Worm (Caenorhabditis elegans) whole organism, L1 larva: ENCODE measurements around the gene C07A4.3.

Source experiments
- C04F5.9 ChIP-seq: sonication (generic microtip); optimal IDR thresholded peaks from 2 replicates; lab custom pipeline; 2016; ENCODE audit warnings: missing genetic modification characterization, missing compliant biosample characterization
- C16A3.4 ChIP-seq: fragments of 150-350 bp; optimal IDR thresholded peaks from 2 replicates; lab custom pipeline; 2014; ENCODE audit warnings: missing biosample characterization, missing genetic modification characterization
- C34B4.2 ChIP-seq: sonication (generic microtip); optimal IDR thresholded peaks from 2 replicates; lab custom pipeline; 2017; ENCODE audit warnings: mild to moderate bottlenecking, missing genetic modification characterization, missing compliant biosample characterization
- Y116A8C.19 ChIP-seq: sonication (generic microtip); optimal IDR thresholded peaks from 2 replicates; lab custom pipeline; 2016; ENCODE audit warnings: missing compliant biosample characterization, missing genetic modification characterization, borderline replicate concordance
- aly-2 ChIP-seq: fragments of 150-350 bp; optimal IDR thresholded peaks from 2 replicates; lab custom pipeline; 2014; ENCODE audit warnings: missing biosample characterization, missing genetic modification characterization
- blmp-1 ChIP-seq: fragments of 150-350 bp; optimal IDR thresholded peaks from 2 replicates; lab custom pipeline; 2014; ENCODE audit warnings: missing biosample characterization, missing genetic modification characterization
- ceh-90 ChIP-seq: sonication (generic microtip); optimal IDR thresholded peaks from 2 replicates; lab custom pipeline; 2016; ENCODE audit warnings: missing genetic modification characterization, missing compliant biosample characterization
- dpl-1 ChIP-seq, 3 experiments: fragments of 150-350 bp in 2 of 3; sonication (generic microtip) in 1 of 3; optimal IDR thresholded peaks; 2 replicates each; lab custom pipeline; 2014 to 2017; ENCODE audit warnings: missing biosample characterization in 3 of 3, missing genetic modification characterization in 3 of 3, missing genetic modification reagents in 3 of 3
- efl-1 ChIP-seq, 4 experiments: fragments of 150-350 bp; optimal IDR thresholded peaks in 3 of 4; peaks in 1 of 4; 1 replicate in 1 of 4; 2 replicates in 3 of 4; lab custom pipeline; 2014; ENCODE audit warnings: missing biosample characterization in 2 of 4, missing genetic modification characterization in 2 of 4, missing genetic modification reagents in 2 of 4
- efl-3 ChIP-seq: fragments of 200-800 bp; sonication (Bioruptor generic); optimal IDR thresholded peaks from 2 replicates; lab custom pipeline; 2018; ENCODE audit warnings: mild to moderate bottlenecking, missing genetic modification characterization, missing compliant biosample characterization
- egl-13 ChIP-seq: sonication (generic microtip); optimal IDR thresholded peaks from 2 replicates; lab custom pipeline; 2016; ENCODE audit warnings: missing genotype, missing genetic modification reagents, missing genetic modification characterization, missing compliant biosample characterization
- elt-2 ChIP-seq: sonication (generic microtip); optimal IDR thresholded peaks from 2 replicates; lab custom pipeline; 2016; ENCODE audit warnings: missing genetic modification characterization, mild to moderate bottlenecking, inconsistent platforms, missing compliant biosample characterization, missing genetic modification reagents
- elt-3 ChIP-seq, 6 experiments: fragments of 150-350 bp in 1 of 6; sonication (generic microtip); optimal IDR thresholded peaks; 2 replicates each; lab custom pipeline; 2017 to 2018; ENCODE audit warnings: missing biosample characterization in 6 of 6, missing genetic modification characterization in 6 of 6, inconsistent platforms in 1 of 6
- fkh-4 ChIP-seq: sonication (generic microtip); optimal IDR thresholded peaks from 2 replicates; lab custom pipeline; 2016; ENCODE audit warnings: missing compliant biosample characterization, missing genetic modification characterization, borderline replicate concordance
- fkh-8 ChIP-seq: sonication (generic microtip); optimal IDR thresholded peaks from 2 replicates; lab custom pipeline; 2016; ENCODE audit warnings: mild to moderate bottlenecking, missing genetic modification characterization, missing compliant biosample characterization
- grh-1 ChIP-seq: fragments of 200-800 bp; sonication (Bioruptor generic); IDR thresholded peaks from 2 replicates; pipeline ENCODE4 v1.3.6; 2022; ENCODE audit warnings: missing genetic modification reagents, missing genetic modification characterization, missing compliant biosample characterization
- hpl-2 ChIP-seq: fragments of 150-350 bp; optimal IDR thresholded peaks from 2 replicates; lab custom pipeline; 2014; ENCODE audit warnings: missing biosample characterization, missing genetic modification reagents, missing genetic modification characterization
- isw-1 ChIP-seq: fragments of 200-800 bp; sonication (Bioruptor generic); IDR thresholded peaks from 2 replicates; pipeline ENCODE4 v1.3.6; 2022; ENCODE audit warnings: missing genetic modification characterization, missing compliant biosample characterization
- jun-1 ChIP-seq: fragments of 150-350 bp; optimal IDR thresholded peaks from 2 replicates; lab custom pipeline; 2014; ENCODE audit warnings: missing biosample characterization, missing genetic modification reagents, missing genetic modification characterization
- lin-13 ChIP-seq: fragments of 150-350 bp; optimal IDR thresholded peaks from 2 replicates; lab custom pipeline; 2014; ENCODE audit warnings: missing biosample characterization, missing genetic modification reagents, missing genetic modification characterization
- lin-14 ChIP-seq: fragments of 200-800 bp; sonication (Bioruptor generic); optimal IDR thresholded peaks from 2 replicates; lab custom pipeline; 2018; ENCODE audit warnings: mild to moderate bottlenecking, missing genetic modification characterization, moderate library complexity, missing compliant biosample characterization
- lin-39 ChIP-seq: fragments of 150-350 bp; optimal IDR thresholded peaks from 2 replicates; lab custom pipeline; 2014; ENCODE audit warnings: missing biosample characterization, missing genetic modification reagents, missing genetic modification characterization
- lsy-2 ChIP-seq, 2 experiments: fragments of 150-350 bp; optimal IDR thresholded peaks; 2 replicates each; lab custom pipeline; 2014; ENCODE audit warnings: missing biosample characterization in 2 of 2, missing genetic modification characterization in 2 of 2
- mab-9 ChIP-seq: fragments of 200-800 bp; sonication (Bioruptor generic); IDR thresholded peaks from 2 replicates; pipeline ENCODE4 v1.3.6; 2022; ENCODE audit warnings: missing genetic modification reagents, missing genetic modification characterization, missing compliant biosample characterization
- mdl-1 ChIP-seq, 2 experiments: fragments of 150-350 bp; optimal IDR thresholded peaks; 2 replicates each; lab custom pipeline; 2014 to 2017; ENCODE audit warnings: missing biosample characterization in 2 of 2, missing genetic modification characterization in 2 of 2, inconsistent platforms in 1 of 2
- mef-2 ChIP-seq: fragments of 150-350 bp; optimal IDR thresholded peaks from 2 replicates; lab custom pipeline; 2014; ENCODE audit warnings: missing biosample characterization, missing genetic modification characterization
- mep-1 ChIP-seq: fragments of 150-350 bp; optimal IDR thresholded peaks from 2 replicates; lab custom pipeline; 2014; ENCODE audit warnings: missing biosample characterization, missing genetic modification characterization
- nhr-11 ChIP-seq: fragments of 150-350 bp; optimal IDR thresholded peaks from 2 replicates; lab custom pipeline; 2014; ENCODE audit warnings: missing biosample characterization, missing genetic modification characterization
- nhr-19 ChIP-seq: fragments of 200-800 bp; sonication (Bioruptor generic); conservative IDR thresholded peaks from 2 replicates; pipeline ENCODE4 v1.3.6; 2022; ENCODE audit warnings: missing genetic modification characterization, missing compliant biosample characterization
- nhr-237 ChIP-seq: fragments of 150-350 bp; optimal IDR thresholded peaks from 2 replicates; lab custom pipeline; 2014; ENCODE audit warnings: missing biosample characterization, missing genetic modification characterization
- nhr-47 ChIP-seq: sonication (generic microtip); optimal IDR thresholded peaks from 2 replicates; lab custom pipeline; 2016; ENCODE audit warnings: mild to moderate bottlenecking, missing genetic modification characterization, moderate library complexity, missing compliant biosample characterization
- nhr-71 ChIP-seq: sonication (generic microtip); optimal IDR thresholded peaks from 2 replicates; lab custom pipeline; 2016; ENCODE audit warnings: mild to moderate bottlenecking, missing genetic modification characterization, moderate library complexity, missing compliant biosample characterization
- nhr-76 ChIP-seq: sonication (generic microtip); optimal IDR thresholded peaks from 2 replicates; lab custom pipeline; 2017; ENCODE audit warnings: missing biosample characterization, missing genetic modification characterization
- nhr-84 ChIP-seq: sonication (generic microtip); optimal IDR thresholded peaks from 2 replicates; lab custom pipeline; 2017; ENCODE audit warnings: missing biosample characterization, missing genetic modification characterization
- nhr-85 ChIP-seq: sonication (generic microtip); peaks from one replicate; lab custom pipeline; 2016; ENCODE audit warnings: missing genetic modification characterization, inconsistent platforms, missing compliant biosample characterization
- nhr-90 ChIP-seq: sonication (generic microtip); optimal IDR thresholded peaks from 2 replicates; lab custom pipeline; 2016; ENCODE audit warnings: mild to moderate bottlenecking, missing genetic modification characterization, missing compliant biosample characterization; ENCODE audit not compliant: poor library complexity
- pag-3 ChIP-seq: sonication (generic microtip); optimal IDR thresholded peaks from 2 replicates; lab custom pipeline; 2017; ENCODE audit warnings: missing genetic modification characterization, mild to moderate bottlenecking, missing compliant biosample characterization, antibody characterized with exemption, borderline replicate concordance; ENCODE audit not compliant: insufficient read depth
- pqm-1 ChIP-seq: sonication (generic microtip); optimal IDR thresholded peaks from 3 replicates; lab custom pipeline; 2017; ENCODE audit warnings: missing biosample characterization, missing genetic modification characterization
- rnt-1 ChIP-seq: sonication (generic microtip); optimal IDR thresholded peaks from 2 replicates; lab custom pipeline; 2016; ENCODE audit warnings: mild to moderate bottlenecking, missing genetic modification characterization, moderate library complexity, missing compliant biosample characterization
- sptf-1 ChIP-seq: fragments of 150-350 bp; optimal IDR thresholded peaks from 2 replicates; lab custom pipeline; 2014; ENCODE audit warnings: missing biosample characterization, missing genetic modification characterization
- swsn-7 ChIP-seq: sonication (generic microtip); optimal IDR thresholded peaks from 2 replicates; lab custom pipeline; 2016; ENCODE audit warnings: missing genetic modification characterization, missing compliant biosample characterization
- tbx-2 ChIP-seq: sonication (generic microtip); optimal IDR thresholded peaks from 2 replicates; lab custom pipeline; 2016; ENCODE audit warnings: missing genetic modification characterization, missing compliant biosample characterization
- tlp-1 ChIP-seq: fragments of 150-350 bp; optimal IDR thresholded peaks from 2 replicates; lab custom pipeline; 2014; ENCODE audit warnings: missing biosample characterization, missing genetic modification characterization
- unc-62 ChIP-seq: fragments of 150-350 bp; optimal IDR thresholded peaks from 2 replicates; lab custom pipeline; 2014; ENCODE audit warnings: missing biosample characterization, missing genetic modification reagents, missing genetic modification characterization
- unc-86 ChIP-seq: sonication (generic microtip); optimal IDR thresholded peaks from 2 replicates; lab custom pipeline; 2016; ENCODE audit warnings: missing genetic modification characterization, missing compliant biosample characterization
- unc-98 ChIP-seq: fragments of 200-800 bp; sonication (Bioruptor generic); IDR thresholded peaks from 2 replicates; pipeline ENCODE4 v1.3.6; 2022; ENCODE audit warnings: missing genetic modification characterization, missing compliant biosample characterization
- xbp-1 ChIP-seq: sonication (generic microtip); optimal IDR thresholded peaks from 2 replicates; lab custom pipeline; 2016; ENCODE audit warnings: missing genetic modification characterization, missing compliant biosample characterization
- ztf-4 ChIP-seq: fragments of 150-350 bp; optimal IDR thresholded peaks from 2 replicates; lab custom pipeline; 2014; ENCODE audit warnings: missing biosample characterization, missing genetic modification characterization

The C07A4.3 gene

DNA sequence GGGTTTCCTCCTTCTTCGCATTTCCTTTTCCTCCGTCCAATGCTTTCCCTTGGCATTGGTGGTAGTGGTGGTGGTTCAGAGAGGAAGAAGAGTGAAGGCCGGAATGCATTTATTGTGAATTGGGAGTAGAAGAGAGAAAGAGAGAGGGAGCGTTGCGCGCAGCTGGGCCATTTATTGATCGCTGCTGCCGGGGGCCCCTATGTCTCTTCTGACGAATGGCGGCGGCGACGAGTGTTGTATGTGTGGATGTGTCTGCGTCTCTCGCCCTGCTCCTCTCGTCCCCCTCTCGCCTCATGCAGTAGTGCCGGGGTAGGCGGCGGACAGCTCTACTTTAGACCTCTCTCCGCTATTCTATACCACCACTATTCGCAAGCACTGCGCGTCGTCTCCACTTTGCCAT, 28.2 kb upstream of the C07A4.3 start, which contains the start of gene unc-115 (continued):
- peak; percentile 35 for TF ChIP-seq C16A3.4 (tag; lab: Kevin White, UChicago)
- peak; percentile 78 for TF ChIP-seq fkh-8 (tag; lab: Kevin White, UChicago)
- TF ChIP-seq dpl-1 (GFP tag; optimal IDR thresholded peaks at IDR 0.05; lab: Kevin White, UChicago), result peak in 1 of 3 experiments; percentile 42
- TF ChIP-seq grh-1 (GFP tag; lab: Robert Waterston, UW), result peak; percentile 53
- TF ChIP-seq C34B4.2 (tag; lab: Kevin White, UChicago), result no peak

DNA sequence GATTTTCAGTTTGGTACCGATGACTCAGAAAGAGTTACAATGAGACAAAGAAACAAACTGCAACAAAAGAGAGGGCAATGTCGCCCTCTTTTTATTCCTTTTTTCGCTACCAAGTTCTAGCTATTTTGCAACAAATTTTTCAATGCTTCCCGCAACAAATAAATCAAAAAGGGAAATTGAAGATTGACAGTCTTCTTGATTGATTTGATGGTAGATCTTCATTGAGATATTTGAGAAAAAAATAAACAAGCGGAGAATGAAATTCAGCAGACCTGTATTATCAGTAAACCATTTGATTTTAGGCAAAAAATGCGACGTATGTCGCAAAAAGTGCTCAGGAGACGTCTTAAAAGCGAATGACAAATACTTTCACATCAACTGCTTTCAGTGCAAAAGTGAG, 27.5 kb upstream of the C07A4.3 start:
- no peak for TF ChIP-seq efl-3 (GFP tag; lab: Kevin White, UChicago)
- no peak for TF ChIP-seq efl-1 (optimal IDR thresholded peaks at IDR 0.05; lab: Kevin White, UChicago)
- peak in 1 of 2 experiments; percentile 80 for TF ChIP-seq efl-1 (GFP tag; optimal IDR thresholded peaks at IDR 0.05 in 1 of 2; lab: Kevin White, UChicago)
- TF ChIP-seq swsn-7, result no peak
- peak; percentile 93 for TF ChIP-seq blmp-1 (tag; lab: Kevin White, UChicago)
- no peak for TF ChIP-seq rnt-1 (tag; lab: Kevin White, UChicago)
- TF ChIP-seq elt-3 (tag; optimal IDR thresholded peaks at IDR 0.05; lab: Kevin White, UChicago), result peak in 1 of 6 experiments; percentile 3
- TF ChIP-seq nhr-85, result peak; percentile 45
- TF ChIP-seq unc-62 (GFP tag; lab: Kevin White, UChicago), result peak; percentile 35
- no peak for TF ChIP-seq mef-2
- no peak for TF ChIP-seq C34B4.2 (tag; lab: Kevin White, UChicago)
- TF ChIP-seq, all 84 proteins: peak for 5

DNA sequence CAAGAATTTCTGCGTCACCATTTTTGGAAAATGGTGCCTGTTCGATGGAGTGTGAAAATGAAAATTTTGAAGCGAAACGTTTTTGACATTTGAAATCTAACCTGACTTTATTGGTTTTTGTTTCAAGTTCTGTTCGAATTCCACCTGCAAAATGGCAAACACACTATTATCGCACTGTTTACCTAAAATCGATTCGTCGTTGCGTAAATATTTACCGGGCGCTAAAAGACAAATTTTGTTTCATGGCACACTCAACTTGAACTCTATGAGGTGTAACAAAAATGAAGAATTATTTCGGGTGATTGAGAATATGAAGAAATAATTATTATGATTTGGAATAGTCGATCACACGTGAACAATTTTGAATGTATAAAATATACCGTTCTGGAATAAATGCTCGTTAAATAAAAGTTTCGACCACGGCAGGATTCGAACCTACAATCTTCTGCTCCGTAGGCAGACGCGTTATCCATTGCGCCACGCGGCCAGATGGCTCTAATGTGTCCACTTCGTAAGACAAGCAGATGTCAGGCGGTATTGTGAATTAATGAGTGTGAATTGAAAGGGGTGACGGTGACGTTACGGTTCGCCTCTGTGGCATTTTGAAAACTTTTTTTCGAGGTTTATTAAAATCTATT, 26.4 kb upstream of the C07A4.3 start:
- TF ChIP-seq tlp-1 (tag; lab: Kevin White, UChicago) (no peak), nhr-90 (tag; lab: Kevin White, UChicago) (no peak), nhr-19 (GFP tag; lab: Robert Waterston, UW) (no peak), isw-1 (GFP tag; lab: Robert Waterston, UW) (no peak), fkh-4 (tag; lab: Kevin White, UChicago) (no peak), Y116A8C.19 (tag; lab: Kevin White, UChicago) (no peak), lsy-2 (tag; optimal IDR thresholded peaks at IDR 0.05; lab: Kevin White, UChicago) (no peak), egl-13 (tag; lab: Kevin White, UChicago) (no peak), mdl-1 (tag; optimal IDR thresholded peaks at IDR 0.05; lab: Kevin White, UChicago) (no peak), nhr-11 (tag; lab: Kevin White, UChicago) (no peak), ztf-4 (tag; lab: Kevin White, UChicago) (no peak), efl-1 (optimal IDR thresholded peaks at IDR 0.05; lab: Kevin White, UChicago) (no peak), efl-1 (GFP tag; optimal IDR thresholded peaks at IDR 0.05 in 1 of 2; lab: Kevin White, UChicago) (no peak), nhr-47 (tag; lab: Kevin White, UChicago) (no peak), unc-98 (no peak), ceh-90 (tag; lab: Kevin White, UChicago) (no peak), sptf-1 (no peak), nhr-71 (tag; lab: Kevin White, UChicago) (peak; percentile 35), xbp-1 (no peak), mep-1 (tag; lab: Kevin White, UChicago) (peak; percentile 1), C04F5.9 (tag; lab: Kevin White, UChicago) (no peak), unc-86 (tag; lab: Kevin White, UChicago) (no peak), aly-2 (no peak), hpl-2 (GFP tag; lab: Kevin White, UChicago) (no peak), jun-1 (tag; lab: Kevin White, UChicago) (no peak), lin-14 (GFP tag; lab: Kevin White, UChicago) (peak; percentile 33), nhr-84 (no peak), elt-2 (peak; percentile 9), pag-3 (no peak), tbx-2 (tag; lab: Kevin White, UChicago) (no peak), nhr-237 (no peak), lin-13 (GFP tag; lab: Kevin White, UChicago) (no peak), lin-39 (no peak), efl-3 (GFP tag; lab: Kevin White, UChicago) (no peak), mab-9 (GFP tag; lab: Robert Waterston, UW) (no peak), pqm-1 (tag; lab: Kevin White, UChicago) (no peak), nhr-76 (tag; lab: Kevin White, UChicago) (no peak), nhr-85 (peak; percentile 51)
